Fruit fly (Drosophila melanogaster) whole organism, embryonic: ENCODE results near the gene AsnRS.

Experiments
- ATbp ChIP-seq: fragments of 200-800 bp; sonication (Bioruptor generic); optimal IDR thresholded peaks from 2 replicates; lab custom pipeline; 2017; ENCODE audit warnings: missing biosample characterization, mild to moderate bottlenecking, missing genetic modification characterization, missing genetic modification reagents
- Ada2b ChIP-seq: fragments of 200-800 bp; sonication (Bioruptor generic); IDR thresholded peaks from 2 replicates; pipeline ENCODE4 v1.3.6; 2022; ENCODE audit warnings: missing biosample characterization, missing genetic modification characterization
- Aef1 ChIP-seq: fragments of 200-800 bp; sonication (Bioruptor generic); IDR thresholded peaks from 3 replicates; pipeline ENCODE4 v1.3.6; 2022; ENCODE audit warnings: missing biosample characterization, missing genetic modification characterization
- CG10209 ChIP-seq: fragments of 200-800 bp; sonication (Bioruptor generic); optimal IDR thresholded peaks from 3 replicates; lab custom pipeline; 2017; ENCODE audit warnings: missing biosample characterization, mild to moderate bottlenecking, missing genetic modification characterization, missing genetic modification reagents
- CG11398 ChIP-seq: fragments of 200-800 bp; sonication (Bioruptor generic); optimal IDR thresholded peaks from 2 replicates; lab custom pipeline; 2016; ENCODE audit warnings: missing biosample characterization, missing genetic modification characterization
- CG12104 ChIP-seq: fragments of 200-800 bp; sonication (Bioruptor generic); optimal IDR thresholded peaks from 3 replicates; lab custom pipeline; 2016; ENCODE audit warnings: missing biosample characterization, missing genetic modification characterization
- CG12219 ChIP-seq: fragments of 200-800 bp; sonication (Bioruptor generic); optimal IDR thresholded peaks from 3 replicates; lab custom pipeline; 2018; ENCODE audit warnings: missing biosample characterization, mild to moderate bottlenecking, missing genetic modification characterization
- CG13287 ChIP-seq: fragments of 200-800 bp; sonication (Bioruptor generic); IDR thresholded peaks from 2 replicates; pipeline ENCODE4 v1.3.6; 2022; ENCODE audit warnings: missing biosample characterization, missing genetic modification characterization; ENCODE audit not compliant: partially characterized antibody
- CG18764 ChIP-seq: fragments of 200-800 bp; sonication (Bioruptor generic); optimal IDR thresholded peaks from 3 replicates; lab custom pipeline; 2016; ENCODE audit warnings: missing biosample characterization, missing genetic modification characterization
- CG3281 ChIP-seq: fragments of 200-800 bp; sonication (Bioruptor generic); optimal IDR thresholded peaks from 3 replicates; lab custom pipeline; 2017; ENCODE audit warnings: missing biosample characterization, mild to moderate bottlenecking, missing genetic modification characterization
- CG3838 ChIP-seq: fragments of 200-800 bp; sonication (Bioruptor generic); optimal IDR thresholded peaks from 3 replicates; lab custom pipeline; 2016; ENCODE audit warnings: missing biosample characterization, missing genetic modification characterization
- CG3995 ChIP-seq: fragments of 200-800 bp; sonication (Bioruptor generic); optimal IDR thresholded peaks from 3 replicates; lab custom pipeline; 2016; ENCODE audit warnings: missing biosample characterization, missing genetic modification characterization
- CG4617 ChIP-seq: fragments of 200-800 bp; sonication (Bioruptor generic); optimal IDR thresholded peaks from 3 replicates; lab custom pipeline; 2016; ENCODE audit warnings: missing biosample characterization, missing genetic modification characterization, borderline replicate concordance
- CG5245 ChIP-seq: fragments of 200-800 bp; sonication (Bioruptor generic); optimal IDR thresholded peaks from 3 replicates; lab custom pipeline; 2016; ENCODE audit warnings: missing biosample characterization, missing genetic modification characterization
- CG6765 ChIP-seq: fragments of 200-800 bp; sonication (Bioruptor generic); optimal IDR thresholded peaks from 3 replicates; lab custom pipeline; 2017; ENCODE audit warnings: missing biosample characterization, mild to moderate bottlenecking, missing genetic modification characterization
- CG8290 ChIP-seq, 3 experiments: fragments of 200-800 bp; sonication (Bioruptor generic); optimal IDR thresholded peaks; 2 replicates each; lab custom pipeline; 2016 to 2019; ENCODE audit warnings: missing biosample characterization in 3 of 3, missing genetic modification characterization in 3 of 3, mild to moderate bottlenecking in 2 of 3, moderate library complexity in 1 of 3
- CG9437 ChIP-seq: fragments of 200-800 bp; sonication (Bioruptor generic); optimal IDR thresholded peaks from 2 replicates; lab custom pipeline; 2018; ENCODE audit warnings: missing biosample characterization, mild to moderate bottlenecking, missing genetic modification characterization
- CG9727 ChIP-seq: fragments of 200-800 bp; sonication (Bioruptor generic); optimal IDR thresholded peaks from 3 replicates; lab custom pipeline; 2017; ENCODE audit warnings: missing biosample characterization, mild to moderate bottlenecking, missing genetic modification characterization
- CG9797 ChIP-seq: fragments of 200-800 bp; sonication (Bioruptor generic); optimal IDR thresholded peaks from 3 replicates; lab custom pipeline; 2018; ENCODE audit warnings: missing biosample characterization, mild to moderate bottlenecking, missing genetic modification characterization
- Eip74EF ChIP-seq, 2 experiments: fragments of 200-800 bp in 1 of 2; fragments of >200 bp in 1 of 2; sonication (Bioruptor generic) in 1 of 2; optimal IDR thresholded peaks; 2 replicates each; lab custom pipeline; 2017 to 2019; ENCODE audit warnings: missing biosample characterization in 2 of 2, missing genetic modification characterization in 2 of 2, mild to moderate bottlenecking in 1 of 2, moderate library complexity in 1 of 2
- H15 ChIP-seq: fragments of 200-800 bp; sonication (Bioruptor generic); IDR thresholded peaks from 3 replicates; pipeline ENCODE4 v1.3.6; 2022; ENCODE audit warnings: missing biosample characterization, missing genetic modification characterization
- MTF-1 ChIP-seq: fragments of 200-800 bp; sonication (Bioruptor generic); optimal IDR thresholded peaks from 2 replicates; lab custom pipeline; 2018; ENCODE audit warnings: missing biosample characterization, mild to moderate bottlenecking, missing genetic modification characterization, borderline replicate concordance
- Mrtf ChIP-seq: fragments of 200-800 bp; sonication (Bioruptor generic); IDR thresholded peaks from 3 replicates; pipeline ENCODE4 v1.3.6; 2022; ENCODE audit warnings: missing biosample characterization, missing genetic modification characterization
- Nf-YA ChIP-seq: fragments of 200-800 bp; sonication (Bioruptor generic); IDR thresholded peaks from 2 replicates; pipeline ENCODE4 v1.3.6; 2022; ENCODE audit warnings: missing biosample characterization, missing genetic modification characterization
- Oli ChIP-seq: fragments of 200-800 bp; sonication (Bioruptor generic); optimal IDR thresholded peaks from 2 replicates; lab custom pipeline; 2018; ENCODE audit warnings: missing biosample characterization, mild to moderate bottlenecking, missing genetic modification characterization, moderate library complexity
- Opbp ChIP-seq: fragments of 200-800 bp; sonication (Bioruptor generic); IDR thresholded peaks from 3 replicates; pipeline ENCODE4 v1.3.6; 2022; ENCODE audit warnings: missing biosample characterization, missing genetic modification characterization; ENCODE audit not compliant: partially characterized antibody
- Optix ChIP-seq: fragments of 200-800 bp; sonication (Bioruptor generic); IDR thresholded peaks from 3 replicates; pipeline ENCODE4 v1.3.6; 2022; ENCODE audit warnings: missing biosample characterization, missing genetic modification characterization
- Stat92E ChIP-seq, 3 experiments: fragments of >200 bp in 2 of 3; fragments of 200-800 bp in 1 of 3; sonication (Bioruptor generic) in 1 of 3; optimal IDR thresholded peaks; 2 replicates each; lab custom pipeline; 2017 to 2019; ENCODE audit warnings: missing biosample characterization in 3 of 3, missing genetic modification characterization in 3 of 3, mild to moderate bottlenecking in 1 of 3, moderate library complexity in 1 of 3
- Xrp1 ChIP-seq: fragments of 200-800 bp; sonication (Bioruptor generic); IDR thresholded peaks from 2 replicates; pipeline ENCODE4 v1.3.6; 2022; ENCODE audit warnings: missing biosample characterization, missing genetic modification characterization
- ato ChIP-seq: fragments of 200-800 bp; sonication (Bioruptor generic); IDR thresholded peaks from 2 replicates; pipeline ENCODE4 v1.3.6; 2022; ENCODE audit warnings: missing biosample characterization, missing genetic modification characterization; ENCODE audit not compliant: partially characterized antibody
- bab2 ChIP-seq: fragments of 200-800 bp; sonication (Bioruptor generic); optimal IDR thresholded peaks from 2 replicates; lab custom pipeline; 2016; ENCODE audit warnings: missing biosample characterization, missing genetic modification characterization
- cg ChIP-seq: fragments of 200-800 bp; sonication (Bioruptor generic); optimal IDR thresholded peaks from 3 replicates; lab custom pipeline; 2019; ENCODE audit warnings: missing biosample characterization, mild to moderate bottlenecking, missing genetic modification characterization, moderate library complexity
- croc ChIP-seq: fragments of 200-800 bp; sonication (Bioruptor generic); conservative IDR thresholded peaks from 3 replicates; pipeline ENCODE4 v1.3.6; 2022; ENCODE audit warnings: missing biosample characterization, missing genetic modification characterization
- ems ChIP-seq: fragments of 200-800 bp; sonication (Bioruptor generic); optimal IDR thresholded peaks from 3 replicates; lab custom pipeline; 2016; ENCODE audit warnings: missing biosample characterization, missing genetic modification characterization
- hb ChIP-seq: fragments of 200-800 bp; sonication (Bioruptor generic); IDR thresholded peaks from 3 replicates; pipeline ENCODE4 v1.3.6; 2022; ENCODE audit warnings: missing biosample characterization, missing genetic modification characterization; ENCODE audit not compliant: partially characterized antibody
- hkb ChIP-seq, 2 experiments: fragments of 200-800 bp in 1 of 2; fragments of >200 bp in 1 of 2; sonication (Bioruptor generic) in 1 of 2; IDR thresholded peaks in 1 of 2; optimal IDR thresholded peaks in 1 of 2; 2 replicates each; pipeline versions ENCODE4 v1.3.6 to Lab custom; 2017 to 2022; ENCODE audit warnings: missing biosample characterization in 1 of 2, missing genetic modification characterization in 1 of 2
- jigr1 ChIP-seq: fragments of 200-800 bp; sonication (Bioruptor generic); IDR thresholded peaks from 3 replicates; pipeline ENCODE4 v1.3.6; 2022; ENCODE audit warnings: missing biosample characterization, missing genetic modification characterization
- klu ChIP-seq: fragments of 200-800 bp; sonication (Bioruptor generic); IDR thresholded peaks from 2 replicates; pipeline ENCODE4 v1.3.6; 2022; ENCODE audit warnings: missing biosample characterization, missing genetic modification characterization
- lov ChIP-seq, 2 experiments: fragments of 200-800 bp in 1 of 2; fragments of >200 bp in 1 of 2; sonication (Bioruptor generic) in 1 of 2; IDR thresholded peaks in 1 of 2; optimal IDR thresholded peaks in 1 of 2; 2 replicates in 1 of 2; 3 replicates in 1 of 2; pipeline versions ENCODE4 v1.3.6 to Lab custom; 2017 to 2022; ENCODE audit warnings: missing biosample characterization in 1 of 2, missing genetic modification characterization in 1 of 2
- luna ChIP-seq: fragments of 200-800 bp; sonication (Bioruptor generic); optimal IDR thresholded peaks from 2 replicates; lab custom pipeline; 2016; ENCODE audit warnings: missing biosample characterization, missing genetic modification characterization
- pita ChIP-seq: fragments of 200-800 bp; sonication (Bioruptor generic); optimal IDR thresholded peaks from 2 replicates; lab custom pipeline; 2017; ENCODE audit warnings: missing biosample characterization, mild to moderate bottlenecking, missing genetic modification characterization
- repo ChIP-seq: fragments of 200-800 bp; sonication (Bioruptor generic); optimal IDR thresholded peaks from 2 replicates; lab custom pipeline; 2016; ENCODE audit warnings: missing biosample characterization, missing genetic modification characterization
- sima ChIP-seq: fragments of 200-800 bp; sonication (Bioruptor generic); optimal IDR thresholded peaks from 2 replicates; lab custom pipeline; 2016; ENCODE audit warnings: missing biosample characterization, missing genetic modification characterization
- sqz ChIP-seq: fragments of 200-800 bp; sonication (Bioruptor generic); optimal IDR thresholded peaks from 3 replicates; lab custom pipeline; 2018; ENCODE audit warnings: missing biosample characterization, mild to moderate bottlenecking, missing genetic modification characterization
- stwl ChIP-seq: fragments of 200-800 bp; sonication (Bioruptor generic); optimal IDR thresholded peaks from 3 replicates; lab custom pipeline; 2018; ENCODE audit warnings: missing biosample characterization, mild to moderate bottlenecking, missing genetic modification characterization, moderate library complexity
- tna ChIP-seq: fragments of 200-800 bp; sonication (Bioruptor generic); IDR thresholded peaks from 2 replicates; pipeline ENCODE4 v1.3.6; 2022; ENCODE audit warnings: missing biosample characterization, missing genetic modification characterization; ENCODE audit not compliant: partially characterized antibody
- tx ChIP-seq: fragments of 200-800 bp; sonication (Bioruptor generic); optimal IDR thresholded peaks from 2 replicates; lab custom pipeline; 2016; ENCODE audit warnings: missing biosample characterization, missing genetic modification characterization
- wor ChIP-seq: fragments of 200-800 bp; sonication (Bioruptor generic); IDR thresholded peaks from 2 replicates; pipeline ENCODE4 v1.3.6; 2022; ENCODE audit warnings: missing biosample characterization, missing genetic modification characterization
- z ChIP-seq: fragments of 200-800 bp; sonication (Bioruptor generic); IDR thresholded peaks from 3 replicates; pipeline ENCODE4 v1.3.6; 2022; ENCODE audit warnings: missing biosample characterization, missing genetic modification characterization

AsnRS gene

DNA sequence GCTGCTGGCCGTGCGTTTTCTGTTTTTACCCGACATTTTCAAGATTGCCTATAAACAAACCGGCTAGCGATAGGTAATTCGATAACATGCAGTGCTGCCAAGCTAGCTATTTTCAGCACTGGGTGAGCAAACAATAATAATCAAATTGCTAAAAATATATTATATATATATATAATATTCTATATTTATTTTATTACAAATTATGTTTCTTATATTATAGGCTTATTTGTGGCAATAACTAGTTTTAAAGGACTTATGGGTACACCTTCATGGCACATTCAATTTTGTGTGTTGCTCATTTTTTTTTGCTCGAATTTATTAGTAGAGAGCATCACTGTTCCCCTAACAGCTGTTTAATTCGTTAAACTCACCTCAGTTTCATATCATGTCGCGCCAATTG, 4.9 kb downstream of the AsnRS start (continued):
- TF ChIP-seq CG3838 (GFP tag; lab: Kevin White, UChicago) (no peak), CG10209 (peak; percentile 56), H15 (GFP tag; lab: Robert Waterston, UW) (no peak), pita (GFP tag; lab: Kevin White, UChicago) (no peak), CG12104 (GFP tag; lab: Kevin White, UChicago) (peak; percentile 23), CG18764 (no peak), Nf-YA (GFP tag; lab: Robert Waterston, UW) (no peak), ems (GFP tag; lab: Kevin White, UChicago) (no peak), CG13287 (GFP tag; lab: Robert Waterston, UW) (peak; percentile 51; the same call in 1 of the 2 replicates), Stat92E (GFP tag; optimal IDR thresholded peaks at IDR 0.05; lab: Kevin White, UChicago) (peak in 1 of 3 experiments; percentile 56), CG9437 (GFP tag; lab: Kevin White, UChicago) (no peak), CG9797 (no peak), CG11398 (GFP tag; lab: Kevin White, UChicago) (no peak), CG5245 (GFP tag; lab: Kevin White, UChicago) (peak; percentile 23), croc (GFP tag; lab: Robert Waterston, UW) (peak; percentile 52; the same call in 2 of the 3 replicates), MTF-1 (GFP tag; lab: Kevin White, UChicago) (no peak), Opbp (GFP tag; lab: Robert Waterston, UW) (no peak), hkb (optimal IDR thresholded peaks at IDR 0.05; lab: Kevin White, UChicago) (no peak), hkb (GFP tag; IDR thresholded peaks at IDR 0.05; lab: Robert Waterston, UW) (no peak), CG9727 (GFP tag; lab: Kevin White, UChicago) (peak; percentile 43), CG4617 (GFP tag; lab: Kevin White, UChicago) (peak; percentile 34), cg (no peak), CG3281 (peak; percentile 63), Xrp1 (peak; percentile 50; the same call in 1 of the 2 replicates), sqz (GFP tag; lab: Kevin White, UChicago) (no peak), Mrtf (no peak), jigr1 (GFP tag; lab: Robert Waterston, UW) (no peak), ATbp (GFP tag; lab: Kevin White, UChicago) (peak; percentile 32), klu (GFP tag; lab: Robert Waterston, UW) (no peak; the same call in 1 of the 2 replicates), CG12219 (no peak), tx (GFP tag; lab: Kevin White, UChicago) (no peak), sima (GFP tag; lab: Kevin White, UChicago) (no peak), lov (optimal IDR thresholded peaks at IDR 0.05; lab: Kevin White, UChicago) (no peak), lov (GFP tag; IDR thresholded peaks at IDR 0.05; lab: Robert Waterston, UW) (no peak), Optix (no peak), Aef1 (GFP tag; lab: Robert Waterston, UW) (no peak), wor (GFP tag; lab: Robert Waterston, UW) (no peak), hb (GFP tag; lab: Robert Waterston, UW) (no peak), z (GFP tag; lab: Robert Waterston, UW) (no peak), Oli (tag; lab: Kevin White, UChicago) (peak; percentile 71), CG8290 (GFP tag; optimal IDR thresholded peaks at IDR 0.05; lab: Kevin White, UChicago) (peak; percentile 17), CG8290 (tag; optimal IDR thresholded peaks at IDR 0.05; lab: Kevin White, UChicago) (no peak), CG3995 (GFP tag; lab: Kevin White, UChicago) (no peak), CG6765 (GFP tag; lab: Kevin White, UChicago) (no peak), repo (GFP tag; lab: Kevin White, UChicago) (no peak), bab2 (GFP tag; lab: Kevin White, UChicago) (no peak), tna (GFP tag; lab: Robert Waterston, UW) (no peak), ato (no peak), luna (GFP tag; lab: Kevin White, UChicago) (no peak), Eip74EF (GFP tag; optimal IDR thresholded peaks at IDR 0.05; lab: Kevin White, UChicago) (peak in 1 of 2 experiments; percentile 34), Ada2b (no peak), stwl (tag; lab: Kevin White, UChicago) (peak; percentile 21)
